Fruit fly (Drosophila melanogaster) whole organism, embryonic: ENCODE measurements around the gene Efhc1.1.
A peak's percentile ranks its signal among the peaks of the same experiment; 100 is the strongest.
"Not testable (repeated sequence)": the region's sequence is repeated elsewhere in the genome, so short reads cannot be mapped to it uniquely, and the experiment has no call there.

Experiments
- Bgb ChIP-seq: fragments of 200-800 bp; sonication (Bioruptor generic); IDR thresholded peaks from 2 replicates; pipeline ENCODE4 v1.3.6; 2022; ENCODE audit warnings: missing biosample characterization, missing genetic modification characterization; ENCODE audit not compliant: partially characterized antibody
- CG13287 ChIP-seq: fragments of 200-800 bp; sonication (Bioruptor generic); IDR thresholded peaks from 2 replicates; pipeline ENCODE4 v1.3.6; 2022; ENCODE audit warnings: missing biosample characterization, missing genetic modification characterization; ENCODE audit not compliant: partially characterized antibody
- CG14860 ChIP-seq: fragments of 200-800 bp; sonication (Bioruptor generic); IDR thresholded peaks from 3 replicates; pipeline ENCODE4 v1.3.6; 2022; ENCODE audit warnings: missing biosample characterization, missing genetic modification characterization; ENCODE audit not compliant: partially characterized antibody
- CG16813 ChIP-seq: fragments of 200-800 bp; sonication (Bioruptor generic); IDR thresholded peaks from 3 replicates; pipeline ENCODE4 v1.3.6; 2022; ENCODE audit warnings: missing biosample characterization, missing genetic modification characterization; ENCODE audit not compliant: partially characterized antibody
- CG2116 ChIP-seq: fragments of 200-800 bp; sonication (Bioruptor generic); optimal IDR thresholded peaks from 3 replicates; lab custom pipeline; 2018; ENCODE audit warnings: missing biosample characterization, mild to moderate bottlenecking, missing genetic modification characterization
- CG30020 ChIP-seq: fragments of 200-800 bp; optimal IDR thresholded peaks from 2 replicates; lab custom pipeline; 2019; ENCODE audit warnings: missing biosample characterization, mild to moderate bottlenecking, missing genetic modification characterization, moderate library complexity
- CG32532 ChIP-seq: fragments of 200-800 bp; sonication (Bioruptor generic); IDR thresholded peaks from 2 replicates; pipeline ENCODE4 v1.3.6; 2022; ENCODE audit warnings: missing biosample characterization, missing genetic modification characterization
- CG34224 ChIP-seq: fragments of 200-800 bp; sonication (Bioruptor generic); IDR thresholded peaks from 3 replicates; pipeline ENCODE4 v1.3.6; 2022; ENCODE audit warnings: missing biosample characterization, missing genetic modification characterization; ENCODE audit not compliant: partially characterized antibody
- CG3847 ChIP-seq: fragments of 200-800 bp; sonication (Bioruptor generic); IDR thresholded peaks from 2 replicates; pipeline ENCODE4 v1.3.6; 2022; ENCODE audit warnings: missing biosample characterization, missing genetic modification characterization
- CG42726 ChIP-seq: fragments of 200-800 bp; sonication (Bioruptor generic); IDR thresholded peaks from 2 replicates; pipeline ENCODE4 v1.3.6; 2022; ENCODE audit warnings: missing biosample characterization, missing genetic modification characterization; ENCODE audit not compliant: partially characterized antibody
- CG7357 ChIP-seq: fragments of 200-800 bp; sonication (Bioruptor generic); IDR thresholded peaks from 3 replicates; pipeline ENCODE4 v1.3.6; 2022; ENCODE audit warnings: missing biosample characterization, missing genetic modification characterization
- CG8290 ChIP-seq, 3 experiments: fragments of 200-800 bp; sonication (Bioruptor generic); optimal IDR thresholded peaks; 2 replicates each; lab custom pipeline; 2016 to 2019; ENCODE audit warnings: missing biosample characterization in 3 of 3, missing genetic modification characterization in 3 of 3, mild to moderate bottlenecking in 2 of 3, moderate library complexity in 1 of 3
- CG9932 ChIP-seq: fragments of 200-800 bp; sonication (Bioruptor generic); IDR thresholded peaks from 2 replicates; pipeline ENCODE4 v1.3.6; 2022; ENCODE audit warnings: missing biosample characterization, missing genetic modification characterization
- Dll ChIP-seq: fragments of 200-800 bp; sonication (Bioruptor generic); IDR thresholded peaks from 4 replicates; pipeline ENCODE4 v1.3.6; 2022; ENCODE audit warnings: missing biosample characterization, missing genetic modification characterization; ENCODE audit not compliant: partially characterized antibody
- Doc3 ChIP-seq: fragments of 200-800 bp; sonication (Bioruptor generic); IDR thresholded peaks from 3 replicates; pipeline ENCODE4 v1.3.6; 2022; ENCODE audit warnings: missing biosample characterization, missing genetic modification characterization; ENCODE audit not compliant: partially characterized antibody
- Dref ChIP-seq: fragments of 200-800 bp; sonication (Bioruptor generic); IDR thresholded peaks from 2 replicates; pipeline ENCODE4 v1.3.6; 2022; ENCODE audit warnings: missing biosample characterization, missing genetic modification characterization
- Gug ChIP-seq: fragments of 200-800 bp; sonication (Bioruptor generic); IDR thresholded peaks from 4 replicates; pipeline ENCODE4 v1.3.6; 2022; ENCODE audit warnings: missing biosample characterization, missing genetic modification characterization
- Hr78 ChIP-seq, 2 experiments: fragments of 200-800 bp in 1 of 2; fragments of >200 bp in 1 of 2; sonication (Bioruptor generic) in 1 of 2; optimal IDR thresholded peaks; 2 replicates each; lab custom pipeline; 2017 to 2019; ENCODE audit warnings: missing biosample characterization in 2 of 2, missing genetic modification characterization in 2 of 2, mild to moderate bottlenecking in 1 of 2, moderate library complexity in 1 of 2
- Med ChIP-seq: fragments of 200-800 bp; sonication (Bioruptor generic); peaks from one replicate; lab custom pipeline; 2016; ENCODE audit warnings: missing biosample characterization, missing genetic modification characterization, mild to moderate bottlenecking, inconsistent platforms, moderate library complexity
- Ptx1 ChIP-seq: fragments of 200-800 bp; sonication (Bioruptor generic); IDR thresholded peaks from 2 replicates; pipeline ENCODE4 v1.3.6; 2022; ENCODE audit warnings: missing biosample characterization, missing genetic modification characterization
- Rfx ChIP-seq: fragments of 200-800 bp; sonication (Bioruptor generic); IDR thresholded peaks from 2 replicates; pipeline ENCODE4 v1.3.6; 2022; ENCODE audit warnings: missing biosample characterization, missing genetic modification characterization
- Scr ChIP-seq: fragments of 200-800 bp; sonication (Bioruptor generic); IDR thresholded peaks from 2 replicates; pipeline ENCODE4 v1.3.6; 2022; ENCODE audit warnings: missing biosample characterization, missing genetic modification characterization; ENCODE audit not compliant: partially characterized antibody
- amos ChIP-seq: fragments of 200-800 bp; sonication (Bioruptor generic); IDR thresholded peaks from 2 replicates; pipeline ENCODE4 v1.3.6; 2022; ENCODE audit warnings: missing biosample characterization, missing genetic modification characterization; ENCODE audit not compliant: partially characterized antibody
- bbx ChIP-seq: fragments of 200-800 bp; sonication (Bioruptor generic); IDR thresholded peaks from 2 replicates; pipeline ENCODE4 v1.3.6; 2022; ENCODE audit warnings: missing biosample characterization, missing genetic modification characterization; ENCODE audit not compliant: partially characterized antibody
- chinmo ChIP-seq: fragments of 200-800 bp; sonication (Bioruptor generic); IDR thresholded peaks from 4 replicates; pipeline ENCODE4 v1.3.6; 2022; ENCODE audit warnings: missing biosample characterization, missing genetic modification characterization; ENCODE audit not compliant: partially characterized antibody
- hb ChIP-seq: fragments of 200-800 bp; sonication (Bioruptor generic); IDR thresholded peaks from 3 replicates; pipeline ENCODE4 v1.3.6; 2022; ENCODE audit warnings: missing biosample characterization, missing genetic modification characterization; ENCODE audit not compliant: partially characterized antibody
- klu ChIP-seq: fragments of 200-800 bp; sonication (Bioruptor generic); IDR thresholded peaks from 2 replicates; pipeline ENCODE4 v1.3.6; 2022; ENCODE audit warnings: missing biosample characterization, missing genetic modification characterization
- knrl ChIP-seq: fragments of 200-800 bp; sonication (Bioruptor generic); IDR thresholded peaks from 3 replicates; pipeline ENCODE4 v1.3.6; 2022; ENCODE audit warnings: missing biosample characterization, missing genetic modification characterization; ENCODE audit not compliant: partially characterized antibody
- mld ChIP-seq: fragments of 200-800 bp; sonication (Bioruptor generic); IDR thresholded peaks from 3 replicates; pipeline ENCODE4 v1.3.6; 2022; ENCODE audit warnings: missing biosample characterization, missing genetic modification characterization; ENCODE audit not compliant: partially characterized antibody
- nerfin-2 ChIP-seq: fragments of 200-800 bp; sonication (Bioruptor generic); IDR thresholded peaks from 2 replicates; pipeline ENCODE4 v1.3.6; 2022; ENCODE audit warnings: missing biosample characterization, missing genetic modification characterization; ENCODE audit not compliant: partially characterized antibody
- pan ChIP-seq, 4 experiments: fragments of >200 bp in 3 of 4; fragments of 200-800 bp in 1 of 4; sonication (Bioruptor generic) in 1 of 4; optimal IDR thresholded peaks in 3 of 4; IDR thresholded peaks in 1 of 4; 2 replicates each; pipeline versions ENCODE4 v1.3.6 to Lab custom; 2017 to 2022; ENCODE audit warnings: missing biosample characterization in 2 of 4, missing genetic modification characterization in 2 of 4, mixed read lengths in 1 of 4
- prd ChIP-seq, 3 experiments: fragments of >200 bp in 2 of 3; fragments of 200-800 bp in 1 of 3; sonication (Bioruptor generic) in 1 of 3; optimal IDR thresholded peaks in 2 of 3; IDR thresholded peaks in 1 of 3; 2 replicates in 2 of 3; 3 replicates in 1 of 3; pipeline versions ENCODE4 v1.3.6 to Lab custom; 2017 to 2022; ENCODE audit warnings: missing biosample characterization in 1 of 3, missing genetic modification characterization in 1 of 3
- row ChIP-seq: fragments of 200-800 bp; sonication (Bioruptor generic); IDR thresholded peaks from 3 replicates; pipeline ENCODE4 v1.3.6; 2022; ENCODE audit warnings: missing biosample characterization, missing genetic modification characterization
- sens ChIP-seq: fragments of 200-800 bp; sonication (Bioruptor generic); peaks from one replicate; lab custom pipeline; 2016; ENCODE audit warnings: missing biosample characterization, missing genetic modification characterization
- slbo ChIP-seq: fragments of 200-800 bp; sonication (Bioruptor generic); IDR thresholded peaks from 2 replicates; pipeline ENCODE4 v1.3.6; 2022; ENCODE audit warnings: missing biosample characterization, missing genetic modification characterization
- sna ChIP-seq: fragments of 200-800 bp; sonication (Bioruptor generic); IDR thresholded peaks from 2 replicates; pipeline ENCODE4 v1.3.6; 2022; ENCODE audit warnings: missing biosample characterization, missing genetic modification characterization; ENCODE audit not compliant: partially characterized antibody
- ssp ChIP-seq: fragments of 200-800 bp; sonication (Bioruptor generic); IDR thresholded peaks from 2 replicates; pipeline ENCODE4 v1.3.6; 2022; ENCODE audit warnings: missing biosample characterization, missing genetic modification characterization
- tna ChIP-seq: fragments of 200-800 bp; sonication (Bioruptor generic); IDR thresholded peaks from 2 replicates; pipeline ENCODE4 v1.3.6; 2022; ENCODE audit warnings: missing biosample characterization, missing genetic modification characterization; ENCODE audit not compliant: partially characterized antibody
- unc-4 ChIP-seq: fragments of 200-800 bp; sonication (Bioruptor generic); IDR thresholded peaks from 2 replicates; pipeline ENCODE4 v1.3.6; 2022; ENCODE audit warnings: missing biosample characterization, missing genetic modification characterization; ENCODE audit not compliant: partially characterized antibody
- vnd ChIP-seq: fragments of 200-800 bp; sonication (Bioruptor generic); IDR thresholded peaks from 3 replicates; pipeline ENCODE4 v1.3.6; 2022; ENCODE audit warnings: missing biosample characterization, missing genetic modification characterization; ENCODE audit not compliant: partially characterized antibody

Efhc1.1 gene

DNA sequence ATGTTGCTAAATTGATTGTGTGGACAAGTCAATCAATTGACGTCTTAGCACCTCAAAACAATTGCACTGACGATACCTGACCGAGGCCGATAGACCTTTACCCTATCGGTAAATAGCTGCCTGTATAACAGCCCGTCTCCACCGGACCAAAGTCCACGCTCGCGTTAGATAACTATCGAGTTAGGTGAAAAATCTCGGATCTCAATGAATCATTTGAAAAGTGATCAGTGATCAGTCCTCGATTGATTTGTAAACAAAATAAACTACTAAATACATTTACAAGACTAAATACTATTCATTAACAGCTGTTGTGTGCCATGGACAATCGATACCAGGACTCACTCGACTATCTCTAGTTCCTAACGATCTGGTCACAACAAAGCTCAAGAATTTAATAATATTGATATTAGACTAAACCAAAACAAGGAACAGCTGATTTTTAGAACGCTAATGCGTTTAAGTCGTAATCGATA lies 15.6 kb upstream of the Efhc1.1 start, which contains the start of the genes sordd2 and CG15602:
Gene sordd2 (minus strand): TSS at position 78 of the 473 bp plus-strand sequence.
Gene CG15602 (plus strand): TSS at position 342 of the 473 bp plus-strand sequence.
- TF ChIP-seq Rfx (GFP tag; lab: Robert Waterston, UW) (peak; percentile 31; the same call in 1 of the 2 replicates), CG13287 (peak; percentile 33), CG42726 (peak; percentile 80; the same call in 1 of the 2 replicates), klu (GFP tag; lab: Robert Waterston, UW) (peak; percentile 18; the same call in 1 of the 2 replicates), CG8290 (GFP tag; optimal IDR thresholded peaks at IDR 0.05; lab: Kevin White, UChicago) (peak; percentile 87), pan (GFP tag; optimal IDR thresholded peaks at IDR 0.05 in 1 of 2, IDR thresholded peaks at IDR 0.05 in 1 of 2) (peak in 1 of 2 experiments; percentile 24), Scr (GFP tag; lab: Robert Waterston, UW) (peak; percentile 81), hb (peak; percentile 76), mld (GFP tag; lab: Robert Waterston, UW) (0 out of 3 replicates have a peak, but pooled peaks have one; percentile 20), Dref (peak; percentile 71), nerfin-2 (GFP tag; lab: Robert Waterston, UW) (peak; percentile 40; the same call in 1 of the 2 replicates), chinmo (GFP tag; lab: Robert Waterston, UW) (0 out of 4 replicates have a peak, but pooled peaks have one; percentile 20), CG14860 (peak; percentile 56), CG34224 (GFP tag; lab: Robert Waterston, UW) (peak; percentile 60; the same call in 2 of the 3 replicates), CG32532 (peak; percentile 17; the same call in 1 of the 2 replicates), prd (GFP tag; IDR thresholded peaks at IDR 0.05; lab: Robert Waterston, UW) (peak; percentile 31; the same call in 1 of the 3 replicates), Dll (GFP tag; lab: Robert Waterston, UW) (peak; percentile 80), unc-4 (GFP tag; lab: Robert Waterston, UW) (peak; percentile 84), CG7357 (GFP tag; lab: Robert Waterston, UW) (0 out of 3 replicates have a peak, but pooled peaks have one; percentile 20), Ptx1 (GFP tag; lab: Robert Waterston, UW) (0 out of 2 replicates have a peak, but pooled peaks have one; percentile 11), Med (GFP tag; lab: Kevin White, UChicago) (peak; percentile 15), vnd (GFP tag; lab: Robert Waterston, UW) (peak; percentile 68), Gug (GFP tag; lab: Robert Waterston, UW) (peak; percentile 21; the same call in 1 of the 4 replicates), knrl (GFP tag; lab: Robert Waterston, UW) (peak; percentile 81), CG30020 (tag; lab: Kevin White, UChicago) (peak; percentile 88), amos (GFP tag; lab: Robert Waterston, UW) (peak; percentile 63), sna (GFP tag; lab: Robert Waterston, UW) (peak; percentile 67), Bgb (GFP tag; lab: Robert Waterston, UW) (peak; percentile 94), sens (GFP tag; lab: Kevin White, UChicago) (peak; percentile 65), ssp (peak; percentile 95), bbx (GFP tag; lab: Robert Waterston, UW) (peak; percentile 86), tna (GFP tag; lab: Robert Waterston, UW) (peak; percentile 62), Hr78 (GFP tag; optimal IDR thresholded peaks at IDR 0.05; lab: Kevin White, UChicago) (peak in 1 of 2 experiments; percentile 66)
- TF ChIP-seq CG8290 (tag; optimal IDR thresholded peaks at IDR 0.05; lab: Kevin White, UChicago); pan (optimal IDR thresholded peaks at IDR 0.05; lab: Kevin White, UChicago); prd (optimal IDR thresholded peaks at IDR 0.05; lab: Kevin White, UChicago): not testable (repeated sequence)

DNA sequence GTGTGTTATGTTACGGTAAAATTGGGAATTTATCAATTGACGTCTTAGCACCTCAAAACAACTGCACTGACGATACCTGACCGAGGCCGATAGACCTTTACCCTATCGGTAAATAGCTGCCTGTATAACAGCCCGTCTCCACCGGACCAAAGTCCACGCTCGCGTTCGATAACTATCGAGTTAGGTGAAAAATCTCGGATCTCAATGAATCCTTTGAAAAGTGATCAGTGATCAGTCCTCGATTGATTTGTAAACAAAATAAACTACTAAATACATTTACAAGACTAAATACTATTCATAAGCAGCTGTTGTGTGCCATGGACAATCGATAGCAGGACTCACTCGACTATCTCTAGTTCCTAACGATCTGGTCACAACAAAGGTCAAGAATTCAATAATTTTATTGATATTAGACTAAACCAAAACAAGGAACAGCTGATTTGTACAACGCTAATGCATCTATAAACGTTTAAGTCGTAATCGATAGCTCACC lies 12.5 kb upstream of the Efhc1.1 start, which contains the start of gene sordd1:
Gene sordd1 (minus strand): TSS at position 78 of the 493 bp plus-strand sequence.
- peak; percentile 91 for TF ChIP-seq Bgb (GFP tag; lab: Robert Waterston, UW)
- peak; percentile 39; the same call in 1 of the 2 replicates for TF ChIP-seq slbo
- TF ChIP-seq Doc3 (GFP tag; lab: Robert Waterston, UW): peak; percentile 82
- peak in 1 of 2 experiments; percentile 58 for TF ChIP-seq Hr78 (GFP tag; optimal IDR thresholded peaks at IDR 0.05; lab: Kevin White, UChicago)
- TF ChIP-seq CG16813 (GFP tag; lab: Robert Waterston, UW): peak; percentile 97
- peak; percentile 93 for TF ChIP-seq knrl (GFP tag; lab: Robert Waterston, UW)
- TF ChIP-seq Dll (GFP tag; lab: Robert Waterston, UW): peak; percentile 87
- peak; percentile 79 for TF ChIP-seq Dref
- peak; percentile 82 for TF ChIP-seq hb
- peak; percentile 77 for TF ChIP-seq row (GFP tag; lab: Robert Waterston, UW)
- TF ChIP-seq chinmo (GFP tag; lab: Robert Waterston, UW): peak; percentile 86; the same call in 1 of the 4 replicates
- peak; percentile 63 for TF ChIP-seq CG2116
- TF ChIP-seq bbx (GFP tag; lab: Robert Waterston, UW): peak; percentile 85
- TF ChIP-seq CG9932 (GFP tag; lab: Robert Waterston, UW): peak; percentile 35; the same call in 1 of the 2 replicates
- TF ChIP-seq CG3847 (GFP tag; lab: Robert Waterston, UW): peak; percentile 35; the same call in 1 of the 2 replicates
- TF ChIP-seq tna (GFP tag; lab: Robert Waterston, UW): peak; percentile 86
- TF ChIP-seq Ptx1 (GFP tag; lab: Robert Waterston, UW): 0 out of 2 replicates have a peak, but pooled peaks have one; percentile 23
